Fruit fly (Drosophila melanogaster) S2 (cell line): ENCODE measurements around the gene Cpr73D.

Source experiments
- CG8478 ChIP-seq: fragments of >200 bp; optimal IDR thresholded peaks from 2 replicates; lab custom pipeline; 2018
- CTCF ChIP-seq, 2 experiments: fragments of >200 bp; optimal IDR thresholded peaks; 2 replicates each; lab custom pipeline; 2018

- no peak for TF ChIP-seq CTCF (optimal IDR thresholded peaks at IDR 0.05; lab: Kevin White, UChicago)
- no peak for TF ChIP-seq CG8478 (lab: Kevin White, UChicago)
Measured at dm6 chr3L:16935284-16935683, 22.2 kb downstream of the Cpr73D start, which contains the start of gene CG11905.
